Fruit fly (Drosophila melanogaster): Measurements from ENCODE around the gene CG3156.

Gene CG3156

dm6 chrX:521683-522082 is 34.0 kb downstream of the CG3156 start (continued):
- TF ChIP-seq Mes4 (GFP tag; optimal IDR thresholded peaks at IDR 0.05), result no peak
- 0 out of 3 replicates have a peak, but pooled peaks have one; percentile 41 for TF ChIP-seq CG14860 (GFP tag; IDR thresholded peaks at IDR 0.05; ENCODE audit: partially characterized antibody)
- TF ChIP-seq BtbVII (GFP tag; optimal IDR thresholded peaks at IDR 0.05), result peak; percentile 13
- 0 out of 3 replicates have a peak, but pooled peaks have one; percentile 23 for TF ChIP-seq CG6791 (GFP tag; IDR thresholded peaks at IDR 0.05; ENCODE audit: partially characterized antibody)
- no peak for TF ChIP-seq NFAT (GFP tag; IDR thresholded peaks at IDR 0.05)
- peak; percentile 54 for TF ChIP-seq BEAF-32 (GFP tag; optimal IDR thresholded peaks at IDR 0.05)
- TF ChIP-seq CG13894 (tag; optimal IDR thresholded peaks at IDR 0.05), result peak; percentile 2
- TF ChIP-seq pfk (GFP tag; optimal IDR thresholded peaks at IDR 0.05), result no peak
- TF ChIP-seq lab (GFP tag; optimal IDR thresholded peaks at IDR 0.05), result no peak
- TF ChIP-seq CG17912 (GFP tag; optimal IDR thresholded peaks at IDR 0.05), result peak; percentile 35
- TF ChIP-seq ind (GFP tag; optimal IDR thresholded peaks at IDR 0.05), result no peak
- TF ChIP-seq Jarid2 (GFP tag; optimal IDR thresholded peaks at IDR 0.05), result no peak
- peak; percentile 11 for TF ChIP-seq CG10543 (GFP tag; optimal IDR thresholded peaks at IDR 0.05)
- peak; percentile 14 for TF ChIP-seq stwl (tag; optimal IDR thresholded peaks at IDR 0.05)
- peak; percentile 47; the same call in 1 of the 2 replicates for TF ChIP-seq unc-4 (GFP tag; IDR thresholded peaks at IDR 0.05; ENCODE audit: partially characterized antibody)
- peak; percentile 7 for TF ChIP-seq CG12071 (GFP tag; optimal IDR thresholded peaks at IDR 0.05)
- peak; percentile 52 for TF ChIP-seq CG15479 (GFP tag; optimal IDR thresholded peaks at IDR 0.05)
- TF ChIP-seq eve (GFP tag; optimal IDR thresholded peaks at IDR 0.05), result peak in 1 of 2 experiments; percentile 78
- TF ChIP-seq chn (GFP tag; optimal IDR thresholded peaks at IDR 0.05), result no peak
- no peak for TF ChIP-seq CG6765 (GFP tag; optimal IDR thresholded peaks at IDR 0.05)
- TF ChIP-seq Scr (GFP tag; IDR thresholded peaks at IDR 0.05; ENCODE audit: partially characterized antibody), result peak; percentile 52
- no peak for TF ChIP-seq mam (GFP tag; optimal IDR thresholded peaks at IDR 0.05)
- no peak for TF ChIP-seq jing (GFP tag; optimal IDR thresholded peaks at IDR 0.05)
- peak; percentile 97 for TF ChIP-seq onecut (GFP tag; IDR thresholded peaks at IDR 0.05)
- TF ChIP-seq CG9215 (GFP tag; IDR thresholded peaks at IDR 0.05), result no peak
- TF ChIP-seq Med (GFP tag), result peak; percentile 61
- no peak for TF ChIP-seq run (tag; optimal IDR thresholded peaks at IDR 0.05)
- peak; percentile 12 for TF ChIP-seq cg (GFP tag; optimal IDR thresholded peaks at IDR 0.05)
- TF ChIP-seq tna (GFP tag; IDR thresholded peaks at IDR 0.05; ENCODE audit: partially characterized antibody), result peak; percentile 36; the same call in 1 of the 2 replicates
- TF ChIP-seq CG17385 (GFP tag; optimal IDR thresholded peaks at IDR 0.05), result peak; percentile 18
- TF ChIP-seq CG6272 (GFP tag; IDR thresholded peaks at IDR 0.05), result no peak
- TF ChIP-seq HmgD (GFP tag; optimal IDR thresholded peaks at IDR 0.05), result no peak
- no peak for TF ChIP-seq mirr (GFP tag; optimal IDR thresholded peaks at IDR 0.05)
- TF ChIP-seq ap (GFP tag; IDR thresholded peaks at IDR 0.05), result no peak
- TF ChIP-seq Deaf1 (tag; optimal IDR thresholded peaks at IDR 0.05), result peak; percentile 14
- peak; percentile 55; the same call in 2 of the 3 replicates for TF ChIP-seq HLH4C (GFP tag; IDR thresholded peaks at IDR 0.05; ENCODE audit: partially characterized antibody)
- TF ChIP-seq CG34376 (GFP tag; optimal IDR thresholded peaks at IDR 0.05), result no peak
- peak; percentile 51 for TF ChIP-seq CG15514 (GFP tag; optimal IDR thresholded peaks at IDR 0.05)
- TF ChIP-seq grn (GFP tag; optimal IDR thresholded peaks at IDR 0.05), result peak; percentile 44
- no peak for TF ChIP-seq CG4424 (GFP tag; optimal IDR thresholded peaks at IDR 0.05)
- no peak for TF ChIP-seq CG6683 (GFP tag; optimal IDR thresholded peaks at IDR 0.05)
- TF ChIP-seq Oaz (GFP tag; IDR thresholded peaks at IDR 0.05), result no peak
- TF ChIP-seq CG5180 (GFP tag; optimal IDR thresholded peaks at IDR 0.05), result peak; percentile 14
- no peak for TF ChIP-seq jigr1 (GFP tag; IDR thresholded peaks at IDR 0.05)
- TF ChIP-seq CG8290 (GFP tag; optimal IDR thresholded peaks at IDR 0.05), result no peak
- peak in 1 of 2 experiments; percentile 14 for TF ChIP-seq CG8290 (tag; optimal IDR thresholded peaks at IDR 0.05)
- TF ChIP-seq CG10462 (GFP tag; optimal IDR thresholded peaks at IDR 0.05), result no peak
- no peak for TF ChIP-seq maf-S (GFP tag; optimal IDR thresholded peaks at IDR 0.05)
- TF ChIP-seq CG2678 (tag; optimal IDR thresholded peaks at IDR 0.05), result no peak
- TF ChIP-seq NC2α (GFP tag; optimal IDR thresholded peaks at IDR 0.05), result no peak

Data from whole organism, embryonic.